Fruit fly (Drosophila melanogaster): ENCODE measurements around the gene CG31528.

The CG31528 gene

dm6 chr3R:4381079-4381919 is 34.9 kb upstream of the CG31528 start, which contains the start of gene Cont (continued):
- TF ChIP-seq CG13775 (GFP tag; optimal IDR thresholded peaks at IDR 0.05) (no peak), ato (GFP tag; IDR thresholded peaks at IDR 0.05; ENCODE audit: partially characterized antibody) (peak; percentile 97), mld (GFP tag; IDR thresholded peaks at IDR 0.05; ENCODE audit: partially characterized antibody) (peak; percentile 82), CG15601 (tag; optimal IDR thresholded peaks at IDR 0.05) (peak; percentile 1), CG11247 (GFP tag; IDR thresholded peaks at IDR 0.05) (no peak), lilli (GFP tag; optimal IDR thresholded peaks at IDR 0.05) (peak; percentile 49), CG17361 (GFP tag; IDR thresholded peaks at IDR 0.05) (0 out of 3 replicates have a peak, but pooled peaks have one; percentile 10), CG11560 (tag; IDR thresholded peaks at IDR 0.05) (peak; percentile 92), br (optimal IDR thresholded peaks at IDR 0.05) (no peak), Asciz (GFP tag; optimal IDR thresholded peaks at IDR 0.05) (no peak), knrl (GFP tag; IDR thresholded peaks at IDR 0.05; ENCODE audit: partially characterized antibody) (peak; percentile 91), MBD-R2 (GFP tag; IDR thresholded peaks at IDR 0.05) (peak; percentile 53; the same call in 1 of the 2 replicates), CG34422 (GFP tag; IDR thresholded peaks at IDR 0.05) (0 out of 3 replicates have a peak, but pooled peaks have one; percentile 12), Chrac-16 (GFP tag; optimal IDR thresholded peaks at IDR 0.05) (no peak), CG9609 (GFP tag; optimal IDR thresholded peaks at IDR 0.05) (no peak), sens (GFP tag) (peak; percentile 89), CG8765 (GFP tag; IDR thresholded peaks at IDR 0.05) (no peak), pan (optimal IDR thresholded peaks at IDR 0.05) (no peak), pan (GFP tag; optimal IDR thresholded peaks at IDR 0.05 in 1 of 2, IDR thresholded peaks at IDR 0.05 in 1 of 2) (peak in 1 of 2 experiments; percentile 7), CG8359 (GFP tag; optimal IDR thresholded peaks at IDR 0.05; ENCODE audit: borderline replicate concordance) (no peak), CG6765 (GFP tag; optimal IDR thresholded peaks at IDR 0.05) (no peak), CG3065 (GFP tag; optimal IDR thresholded peaks at IDR 0.05) (peak; percentile 20), Atf3 (GFP tag; optimal IDR thresholded peaks at IDR 0.05) (no peak), pho (GFP tag; optimal IDR thresholded peaks at IDR 0.05) (no peak), Ets97D (GFP tag; optimal IDR thresholded peaks at IDR 0.05) (peak; percentile 38), cg (GFP tag; optimal IDR thresholded peaks at IDR 0.05) (peak; percentile 76), CG12942 (GFP tag; optimal IDR thresholded peaks at IDR 0.05) (no peak), CG1603 (tag; optimal IDR thresholded peaks at IDR 0.05) (peak; percentile 68), YL-1 (GFP tag; optimal IDR thresholded peaks at IDR 0.05) (peak; percentile 79), unc-4 (GFP tag; IDR thresholded peaks at IDR 0.05; ENCODE audit: partially characterized antibody) (peak; percentile 94), CG10147 (GFP tag; optimal IDR thresholded peaks at IDR 0.05) (no peak), CG5180 (GFP tag; optimal IDR thresholded peaks at IDR 0.05) (no peak), B-H1 (GFP tag; IDR thresholded peaks at IDR 0.05) (no peak), CG7556 (GFP tag; optimal IDR thresholded peaks at IDR 0.05) (no peak), trem (tag; optimal IDR thresholded peaks at IDR 0.05) (peak; percentile 60), CG18476 (GFP tag; optimal IDR thresholded peaks at IDR 0.05) (peak; percentile 9), row (GFP tag; IDR thresholded peaks at IDR 0.05) (peak; percentile 37; the same call in 1 of the 3 replicates)

dm6 chr3R:4382165-4382564 is 34.1 kb upstream of the CG31528 start:
- TF ChIP-seq CG1024 (GFP tag; IDR thresholded peaks at IDR 0.05) (0 out of 2 replicates have a peak, but pooled peaks have one; percentile 9), CG14860 (GFP tag; IDR thresholded peaks at IDR 0.05; ENCODE audit: partially characterized antibody) (no peak), wor (GFP tag; IDR thresholded peaks at IDR 0.05) (no peak), Med (GFP tag) (peak; percentile 39)
